Fruit fly (Drosophila melanogaster) whole organism, embryonic: ENCODE results near the gene CG14326.

ENCODE experiments used
- Bgb ChIP-seq: fragments of 200-800 bp; sonication (Bioruptor generic); IDR thresholded peaks from 2 replicates; pipeline ENCODE4 v1.3.6; 2022; ENCODE audit warnings: missing biosample characterization, missing genetic modification characterization; ENCODE audit not compliant: partially characterized antibody
- CG13775 ChIP-seq: fragments of 200-800 bp; sonication (Bioruptor generic); optimal IDR thresholded peaks from 3 replicates; lab custom pipeline; 2017; ENCODE audit warnings: missing biosample characterization, mild to moderate bottlenecking, missing genetic modification characterization
- CG14441 ChIP-seq: fragments of 200-800 bp; sonication (Bioruptor generic); IDR thresholded peaks from 2 replicates; pipeline ENCODE4 v1.3.6; 2022; ENCODE audit warnings: missing biosample characterization, missing genetic modification characterization
- CG14667 ChIP-seq: fragments of 200-800 bp; sonication (Bioruptor generic); IDR thresholded peaks from 2 replicates; pipeline ENCODE4 v1.3.6; 2022; ENCODE audit warnings: missing biosample characterization, missing genetic modification characterization
- CG15011 ChIP-seq: fragments of 200-800 bp; sonication (Bioruptor generic); optimal IDR thresholded peaks from 3 replicates; lab custom pipeline; 2018; ENCODE audit warnings: missing biosample characterization, mild to moderate bottlenecking, missing genetic modification characterization
- CG1832 ChIP-seq: fragments of 200-800 bp; sonication (Bioruptor generic); optimal IDR thresholded peaks from 2 replicates; lab custom pipeline; 2017; ENCODE audit warnings: missing biosample characterization, mild to moderate bottlenecking, missing genetic modification characterization, inconsistent platforms
- CG32532 ChIP-seq: fragments of 200-800 bp; sonication (Bioruptor generic); IDR thresholded peaks from 2 replicates; pipeline ENCODE4 v1.3.6; 2022; ENCODE audit warnings: missing biosample characterization, missing genetic modification characterization
- CG33213 ChIP-seq: fragments of 200-800 bp; sonication (Bioruptor generic); optimal IDR thresholded peaks from 3 replicates; lab custom pipeline; 2016; ENCODE audit warnings: missing biosample characterization, missing genetic modification characterization
- CG34422 ChIP-seq: fragments of 200-800 bp; sonication (Bioruptor generic); IDR thresholded peaks from 3 replicates; pipeline ENCODE4 v1.3.6; 2022; ENCODE audit warnings: missing biosample characterization, missing genetic modification characterization
- CG4424 ChIP-seq: fragments of 200-800 bp; sonication (Bioruptor generic); optimal IDR thresholded peaks from 3 replicates; lab custom pipeline; 2016; ENCODE audit warnings: missing biosample characterization, missing genetic modification characterization
- CG4730 ChIP-seq: fragments of 200-800 bp; sonication (Bioruptor generic); IDR thresholded peaks from 2 replicates; pipeline ENCODE4 v1.3.6; 2022; ENCODE audit warnings: missing biosample characterization, missing genetic modification characterization
- CG5245 ChIP-seq: fragments of 200-800 bp; sonication (Bioruptor generic); optimal IDR thresholded peaks from 3 replicates; lab custom pipeline; 2016; ENCODE audit warnings: missing biosample characterization, missing genetic modification characterization
- CG6791 ChIP-seq: fragments of 200-800 bp; sonication (Bioruptor generic); IDR thresholded peaks from 3 replicates; pipeline ENCODE4 v1.3.6; 2022; ENCODE audit warnings: missing biosample characterization, missing genetic modification characterization; ENCODE audit not compliant: partially characterized antibody
- CG7928 ChIP-seq: fragments of 200-800 bp; sonication (Bioruptor generic); optimal IDR thresholded peaks from 2 replicates; lab custom pipeline; 2017; ENCODE audit warnings: missing biosample characterization, mild to moderate bottlenecking, missing genetic modification characterization
- CG9609 ChIP-seq: fragments of 200-800 bp; sonication (Bioruptor generic); optimal IDR thresholded peaks from 3 replicates; lab custom pipeline; 2016; ENCODE audit warnings: missing biosample characterization, missing genetic modification characterization
- CG9876 ChIP-seq: fragments of 200-800 bp; sonication (Bioruptor generic); optimal IDR thresholded peaks from 2 replicates; lab custom pipeline; 2016; ENCODE audit warnings: missing biosample characterization, missing genetic modification characterization
- CHES-1-like ChIP-seq: fragments of 200-800 bp; sonication (Bioruptor generic); optimal IDR thresholded peaks from 2 replicates; lab custom pipeline; 2016; ENCODE audit warnings: missing biosample characterization, missing genetic modification characterization
- Drgx ChIP-seq: fragments of 200-800 bp; sonication (Bioruptor generic); IDR thresholded peaks from 2 replicates; pipeline ENCODE4 v1.3.6; 2022; ENCODE audit warnings: missing biosample characterization, missing genetic modification characterization
- ERR ChIP-seq: fragments of 200-800 bp; sonication (Bioruptor generic); optimal IDR thresholded peaks from 2 replicates; lab custom pipeline; 2016; ENCODE audit warnings: missing biosample characterization, missing genetic modification characterization
- Ets65A ChIP-seq: fragments of 200-800 bp; sonication (Bioruptor generic); peaks from one replicate; lab custom pipeline; 2016; ENCODE audit warnings: missing biosample characterization, missing genetic modification characterization
- Fer1 ChIP-seq: fragments of 200-800 bp; sonication (Bioruptor generic); optimal IDR thresholded peaks from 2 replicates; lab custom pipeline; 2017; ENCODE audit warnings: missing biosample characterization, mild to moderate bottlenecking, missing genetic modification characterization
- Gug ChIP-seq: fragments of 200-800 bp; sonication (Bioruptor generic); IDR thresholded peaks from 4 replicates; pipeline ENCODE4 v1.3.6; 2022; ENCODE audit warnings: missing biosample characterization, missing genetic modification characterization
- HLH4C ChIP-seq: fragments of 200-800 bp; sonication (Bioruptor generic); IDR thresholded peaks from 3 replicates; pipeline ENCODE4 v1.3.6; 2022; ENCODE audit warnings: missing biosample characterization, missing genetic modification characterization; ENCODE audit not compliant: partially characterized antibody
- Hmr ChIP-seq: fragments of 200-800 bp; sonication (Bioruptor generic); optimal IDR thresholded peaks from 3 replicates; lab custom pipeline; 2017; ENCODE audit warnings: mild to moderate bottlenecking, missing biosample characterization, missing genetic modification reagents, missing genetic modification characterization
- Meics ChIP-seq: fragments of 200-800 bp; sonication (Bioruptor generic); optimal IDR thresholded peaks from 2 replicates; lab custom pipeline; 2017; ENCODE audit warnings: missing biosample characterization, mild to moderate bottlenecking, missing genetic modification characterization
- Nf-YC ChIP-seq: fragments of 200-800 bp; optimal IDR thresholded peaks from 3 replicates; lab custom pipeline; 2019; ENCODE audit warnings: missing biosample characterization, mild to moderate bottlenecking, missing genetic modification characterization, moderate library complexity
- ac ChIP-seq: fragments of 200-800 bp; sonication (Bioruptor generic); optimal IDR thresholded peaks from 3 replicates; lab custom pipeline; 2017; ENCODE audit warnings: missing biosample characterization, mild to moderate bottlenecking, missing genetic modification characterization
- aop ChIP-seq: fragments of 200-800 bp; sonication (Bioruptor generic); IDR thresholded peaks from 2 replicates; pipeline ENCODE4 v1.3.6; 2022; ENCODE audit warnings: missing biosample characterization, missing genetic modification characterization
- disco-r ChIP-seq: fragments of 200-800 bp; sonication (Bioruptor generic); optimal IDR thresholded peaks from 2 replicates; lab custom pipeline; 2016; ENCODE audit warnings: missing biosample characterization, missing genetic modification characterization
- en ChIP-seq: fragments of 200-800 bp; sonication (Bioruptor generic); optimal IDR thresholded peaks from 2 replicates; lab custom pipeline; 2016; ENCODE audit warnings: missing biosample characterization, missing genetic modification characterization
- exex ChIP-seq: fragments of 200-800 bp; sonication (Bioruptor generic); optimal IDR thresholded peaks from 4 replicates; lab custom pipeline; 2018; ENCODE audit warnings: missing biosample characterization, mild to moderate bottlenecking, missing genetic modification characterization, moderate library complexity
- kah ChIP-seq: fragments of 200-800 bp; sonication (Bioruptor generic); optimal IDR thresholded peaks from 2 replicates; lab custom pipeline; 2018; ENCODE audit warnings: missing biosample characterization, mild to moderate bottlenecking, missing genetic modification characterization
- kay ChIP-seq: fragments of 200-800 bp; sonication (Bioruptor generic); optimal IDR thresholded peaks from 2 replicates; lab custom pipeline; 2016; ENCODE audit warnings: missing biosample characterization, missing genetic modification characterization
- otp ChIP-seq: fragments of 200-800 bp; sonication (Bioruptor generic); IDR thresholded peaks from 3 replicates; pipeline ENCODE4, ENCODE4 v1.3.6; 2022; ENCODE audit warnings: missing biosample characterization, missing genetic modification characterization
- phol ChIP-seq: fragments of 200-800 bp; sonication (Bioruptor generic); optimal IDR thresholded peaks from 3 replicates; lab custom pipeline; 2018; ENCODE audit warnings: missing biosample characterization, mild to moderate bottlenecking, missing genetic modification characterization, moderate library complexity
- pnt ChIP-seq: fragments of 200-800 bp; sonication (Bioruptor generic); optimal IDR thresholded peaks from 3 replicates; lab custom pipeline; 2016; ENCODE audit warnings: missing biosample characterization, missing genetic modification characterization
- row ChIP-seq: fragments of 200-800 bp; sonication (Bioruptor generic); IDR thresholded peaks from 3 replicates; pipeline ENCODE4 v1.3.6; 2022; ENCODE audit warnings: missing biosample characterization, missing genetic modification characterization
- sima ChIP-seq: fragments of 200-800 bp; sonication (Bioruptor generic); optimal IDR thresholded peaks from 2 replicates; lab custom pipeline; 2016; ENCODE audit warnings: missing biosample characterization, missing genetic modification characterization
- slp2 ChIP-seq: fragments of 200-800 bp; sonication (Bioruptor generic); optimal IDR thresholded peaks from 2 replicates; lab custom pipeline; 2016; ENCODE audit warnings: missing biosample characterization, missing genetic modification characterization
- tap ChIP-seq: fragments of 200-800 bp; optimal IDR thresholded peaks from 3 replicates; lab custom pipeline; 2019; ENCODE audit warnings: missing biosample characterization, mild to moderate bottlenecking, missing genetic modification characterization, moderate library complexity
- tgo ChIP-seq: fragments of 200-800 bp; sonication (Bioruptor generic); IDR thresholded peaks from 3 replicates; pipeline ENCODE4 v1.3.6; 2022; ENCODE audit warnings: missing biosample characterization, missing genetic modification characterization
- tup ChIP-seq: fragments of 200-800 bp; sonication (Bioruptor generic); optimal IDR thresholded peaks from 2 replicates; lab custom pipeline; 2016; ENCODE audit warnings: missing biosample characterization, mild to moderate bottlenecking, missing genetic modification characterization, moderate library complexity
- twi ChIP-seq: fragments of 200-800 bp; optimal IDR thresholded peaks from 2 replicates; lab custom pipeline; 2019; ENCODE audit warnings: missing biosample characterization, mild to moderate bottlenecking, missing genetic modification characterization, moderate library complexity
- tx ChIP-seq: fragments of 200-800 bp; sonication (Bioruptor generic); optimal IDR thresholded peaks from 2 replicates; lab custom pipeline; 2016; ENCODE audit warnings: missing biosample characterization, missing genetic modification characterization
- usp ChIP-seq: fragments of >200 bp; optimal IDR thresholded peaks from 2 replicates; lab custom pipeline; 2017; ENCODE audit warnings: missing biosample characterization, missing genetic modification characterization
- wdn ChIP-seq: fragments of 200-800 bp; sonication (Bioruptor generic); IDR thresholded peaks from 2 replicates; pipeline ENCODE4 v1.3.6; 2022; ENCODE audit warnings: missing biosample characterization, missing genetic modification characterization
- wor ChIP-seq: fragments of 200-800 bp; sonication (Bioruptor generic); IDR thresholded peaks from 2 replicates; pipeline ENCODE4 v1.3.6; 2022; ENCODE audit warnings: missing biosample characterization, missing genetic modification characterization
- zen ChIP-seq: fragments of 200-800 bp; sonication (Bioruptor generic); optimal IDR thresholded peaks from 3 replicates; lab custom pipeline; 2018; ENCODE audit warnings: missing biosample characterization, mild to moderate bottlenecking, missing genetic modification characterization, moderate library complexity
- zen2 ChIP-seq: fragments of 200-800 bp; sonication (Bioruptor generic); IDR thresholded peaks from 3 replicates; pipeline ENCODE4 v1.3.6; 2022; ENCODE audit warnings: missing biosample characterization, missing genetic modification characterization; ENCODE audit not compliant: partially characterized antibody

CG14326 gene

dm6 chr3R:17666797-17667156 is 47.9 kb downstream of the CG14326 start:
- no peak for TF ChIP-seq CG4424 (GFP tag; lab: Kevin White, UChicago)
- peak; percentile 78 for TF ChIP-seq Ets65A (GFP tag; lab: Kevin White, UChicago)
- TF ChIP-seq row (GFP tag; lab: Robert Waterston, UW) = no peak
- peak; percentile 8 for TF ChIP-seq Nf-YC (tag; lab: Kevin White, UChicago)
- TF ChIP-seq zen (tag; lab: Kevin White, UChicago) = no peak
- peak; percentile 54 for TF ChIP-seq phol (tag; lab: Kevin White, UChicago)
- TF ChIP-seq ERR = no peak

DNA sequence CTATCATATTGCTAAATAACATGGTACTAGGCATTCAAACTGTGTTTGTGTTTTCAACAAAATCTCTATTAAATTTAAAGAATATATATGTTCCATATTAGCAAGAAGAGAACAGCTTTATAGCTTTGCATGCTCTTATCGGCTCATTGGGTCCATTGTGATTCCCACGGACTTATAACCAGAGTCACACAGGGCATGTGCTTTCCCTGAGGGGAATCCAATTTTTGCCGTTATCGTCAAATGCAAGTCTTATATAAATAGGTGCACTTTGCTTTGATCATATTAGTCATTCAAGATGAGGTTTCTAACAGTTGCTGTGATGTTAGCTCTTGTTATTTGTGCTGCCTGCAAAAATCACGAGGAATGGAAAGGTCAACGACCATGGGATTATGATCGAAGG is 48.4 kb downstream of the CG14326 start, which contains the start of gene CG45045:
Gene CG45045 (plus strand): TSS at position 294 of the 400 bp plus-strand sequence.
- TF ChIP-seq Hmr (GFP tag; lab: Kevin White, UChicago) (no peak), CG14441 (GFP tag; lab: Robert Waterston, UW) (no peak), usp (GFP tag; lab: Kevin White, UChicago) (no peak), ac (no peak), slp2 (GFP tag; lab: Kevin White, UChicago) (no peak), Ets65A (GFP tag; lab: Kevin White, UChicago) (peak; percentile 70), Meics (GFP tag; lab: Kevin White, UChicago) (no peak)

DNA sequence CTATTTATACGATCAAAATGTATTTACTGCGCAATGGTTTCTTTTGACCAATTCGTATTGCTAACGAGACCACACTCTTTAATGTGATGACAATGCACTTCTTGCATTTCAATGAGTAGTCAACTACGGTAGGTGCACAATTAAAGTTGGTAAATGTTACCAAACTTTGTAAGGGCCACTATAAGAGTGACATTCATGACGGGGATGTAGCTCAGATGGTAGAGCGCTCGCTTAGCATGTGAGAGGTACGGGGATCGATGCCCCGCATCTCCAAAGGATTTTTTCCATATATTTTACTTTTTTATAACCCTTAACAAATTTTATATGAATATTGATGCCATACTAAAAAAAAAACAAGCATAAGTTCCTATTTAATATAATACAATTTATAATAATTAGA is 49.1 kb downstream of the CG14326 start:
- peak; percentile 76 for TF ChIP-seq CG6791 (GFP tag; lab: Robert Waterston, UW)
- no peak for TF ChIP-seq wdn
- no peak for TF ChIP-seq HLH4C (GFP tag; lab: Robert Waterston, UW)
- TF ChIP-seq Gug (GFP tag; lab: Robert Waterston, UW) = no peak
- TF ChIP-seq CHES-1-like (GFP tag; lab: Kevin White, UChicago) = no peak
- TF ChIP-seq CG32532 (GFP tag; lab: Robert Waterston, UW) = no peak
- TF ChIP-seq twi (tag; lab: Kevin White, UChicago) = no peak
- TF ChIP-seq zen (tag; lab: Kevin White, UChicago) = no peak
- peak; percentile 49; the same call in 1 of the 2 replicates for TF ChIP-seq Bgb (GFP tag; lab: Robert Waterston, UW)
- no peak for TF ChIP-seq Drgx (GFP tag; lab: Robert Waterston, UW)
- TF ChIP-seq CG7928 (GFP tag; lab: Kevin White, UChicago) = no peak
- TF ChIP-seq CG9876 (GFP tag; lab: Kevin White, UChicago) = no peak
- TF ChIP-seq CG34422 (GFP tag; lab: Robert Waterston, UW) = no peak
- TF ChIP-seq CG1832 (GFP tag; lab: Kevin White, UChicago) = no peak
- no peak for TF ChIP-seq wor
- TF ChIP-seq pnt = no peak
- no peak for TF ChIP-seq kah (GFP tag; lab: Kevin White, UChicago)
- TF ChIP-seq CG4730 (GFP tag; lab: Robert Waterston, UW) = no peak
- TF ChIP-seq otp (GFP tag; lab: Robert Waterston, UW) = no peak
- no peak for TF ChIP-seq CG14441 (GFP tag; lab: Robert Waterston, UW)
- no peak for TF ChIP-seq sima
- TF ChIP-seq zen2 (GFP tag; lab: Robert Waterston, UW) = 0 out of 3 replicates have a peak, but pooled peaks have one; percentile 8
- TF ChIP-seq tup (GFP tag; lab: Kevin White, UChicago) = no peak
- TF ChIP-seq aop (GFP tag; lab: Robert Waterston, UW) = no peak
- no peak for TF ChIP-seq CG9609
- peak; percentile 26 for TF ChIP-seq exex (tag; lab: Kevin White, UChicago)
- no peak for TF ChIP-seq CG33213
- no peak for TF ChIP-seq tx (GFP tag; lab: Kevin White, UChicago)
- TF ChIP-seq tgo (GFP tag; lab: Robert Waterston, UW) = no peak
- TF ChIP-seq CG15011 (GFP tag; lab: Kevin White, UChicago) = no peak
- no peak for TF ChIP-seq tap (tag; lab: Kevin White, UChicago)
- no peak for TF ChIP-seq disco-r (GFP tag; lab: Kevin White, UChicago)
- TF ChIP-seq CG5245 (GFP tag; lab: Kevin White, UChicago) = no peak
- TF ChIP-seq Fer1 (GFP tag; lab: Kevin White, UChicago) = no peak
- TF ChIP-seq en = no peak
- TF ChIP-seq CG14667 = no peak
- no peak for TF ChIP-seq CG13775 (GFP tag; lab: Kevin White, UChicago)
- TF ChIP-seq kay (GFP tag; lab: Kevin White, UChicago) = no peak
